Worm (Caenorhabditis elegans) whole organism, L2 larva: Measurements from ENCODE around the gene srj-45.

ENCODE experiments used
- ceh-16 ChIP-seq: fragments of 150-350 bp; optimal IDR thresholded peaks from 2 replicates; lab custom pipeline; 2014; ENCODE audit warnings: missing biosample characterization, missing genetic modification characterization
- lsy-2 ChIP-seq, 2 experiments: fragments of 150-350 bp in 1 of 2; sonication (generic microtip) in 1 of 2; optimal IDR thresholded peaks; 2 replicates each; lab custom pipeline; 2014 to 2017; ENCODE audit warnings: missing biosample characterization in 2 of 2, missing genetic modification characterization in 2 of 2

- no peak for TF ChIP-seq lsy-2 (tag; optimal IDR thresholded peaks at IDR 0.05; lab: Kevin White, UChicago)
- TF ChIP-seq ceh-16 (tag; lab: Kevin White, UChicago), result no peak
These were observed 44.0 kb upstream of the srj-45 start for ce11 chrV:2880356-2880755.
